Fruit fly (Drosophila melanogaster) whole organism, embryonic: Measurements from ENCODE around the gene CG7879.
A peak's percentile ranks its signal among the peaks of the same experiment; 100 is the strongest.

ENCODE experiments used
- Asciz ChIP-seq: fragments of 200-800 bp; sonication (Bioruptor generic); optimal IDR thresholded peaks from 2 replicates; lab custom pipeline; 2017; ENCODE audit warnings: missing biosample characterization, mild to moderate bottlenecking, missing genetic modification characterization, missing genetic modification reagents
- CG10366 ChIP-seq: fragments of 200-800 bp; sonication (Bioruptor generic); IDR thresholded peaks from 2 replicates; pipeline ENCODE4 v1.3.6; 2022; ENCODE audit warnings: missing biosample characterization, missing genetic modification characterization
- CG11247 ChIP-seq: fragments of 200-800 bp; sonication (Bioruptor generic); IDR thresholded peaks from 2 replicates; pipeline ENCODE4 v1.3.6; 2022; ENCODE audit warnings: missing biosample characterization, missing genetic modification characterization
- CG11696 ChIP-seq: fragments of 200-800 bp; sonication (Bioruptor generic); IDR thresholded peaks from 2 replicates; pipeline ENCODE4 v1.3.6; 2022; ENCODE audit warnings: missing biosample characterization, missing genetic modification characterization
- CG12104 ChIP-seq: fragments of 200-800 bp; sonication (Bioruptor generic); optimal IDR thresholded peaks from 3 replicates; lab custom pipeline; 2016; ENCODE audit warnings: missing biosample characterization, missing genetic modification characterization
- CG12155 ChIP-seq: fragments of 200-800 bp; sonication (Bioruptor generic); optimal IDR thresholded peaks from 3 replicates; lab custom pipeline; 2016; ENCODE audit warnings: missing biosample characterization, missing genetic modification characterization
- CG12391 ChIP-seq: fragments of 200-800 bp; sonication (Bioruptor generic); optimal IDR thresholded peaks from 3 replicates; lab custom pipeline; 2018; ENCODE audit warnings: missing biosample characterization, mild to moderate bottlenecking, missing genetic modification characterization, moderate library complexity
- CG12659 ChIP-seq: fragments of 200-800 bp; sonication (Bioruptor generic); optimal IDR thresholded peaks from 3 replicates; lab custom pipeline; 2017; ENCODE audit warnings: mild to moderate bottlenecking, missing biosample characterization, missing genetic modification reagents, missing genetic modification characterization
- CG13123 ChIP-seq: fragments of 200-800 bp; sonication (Bioruptor generic); optimal IDR thresholded peaks from 2 replicates; lab custom pipeline; 2016; ENCODE audit warnings: missing biosample characterization, missing genetic modification characterization
- CG17361 ChIP-seq: fragments of 200-800 bp; sonication (Bioruptor generic); IDR thresholded peaks from 3 replicates; pipeline ENCODE4 v1.3.6; 2022; ENCODE audit warnings: missing biosample characterization, missing genetic modification characterization
- CG17385 ChIP-seq: fragments of 200-800 bp; sonication (Bioruptor generic); optimal IDR thresholded peaks from 3 replicates; lab custom pipeline; 2018; ENCODE audit warnings: missing biosample characterization, mild to moderate bottlenecking, missing genetic modification characterization
- CG17612 ChIP-seq: fragments of 200-800 bp; sonication (Bioruptor generic); IDR thresholded peaks from 2 replicates; pipeline ENCODE4 v1.3.6; 2022; ENCODE audit warnings: missing biosample characterization, missing genetic modification characterization
- CG2199 ChIP-seq: fragments of 200-800 bp; sonication (Bioruptor generic); IDR thresholded peaks from 3 replicates; pipeline ENCODE4 v1.3.6; 2022; ENCODE audit warnings: missing biosample characterization, missing genetic modification characterization
- CG2712 ChIP-seq: fragments of 200-800 bp; optimal IDR thresholded peaks from 3 replicates; lab custom pipeline; 2019; ENCODE audit warnings: missing biosample characterization, mild to moderate bottlenecking, missing genetic modification characterization, moderate library complexity
- CG3407 ChIP-seq: fragments of 200-800 bp; sonication (Bioruptor generic); optimal IDR thresholded peaks from 2 replicates; lab custom pipeline; 2018; ENCODE audit warnings: missing biosample characterization, mild to moderate bottlenecking, missing genetic modification characterization
- CG4282 ChIP-seq: fragments of 200-800 bp; sonication (Bioruptor generic); optimal IDR thresholded peaks from 2 replicates; lab custom pipeline; 2016; ENCODE audit warnings: missing biosample characterization, missing genetic modification characterization
- CG4424 ChIP-seq: fragments of 200-800 bp; sonication (Bioruptor generic); optimal IDR thresholded peaks from 3 replicates; lab custom pipeline; 2016; ENCODE audit warnings: missing biosample characterization, missing genetic modification characterization
- CG7839 ChIP-seq: fragments of 200-800 bp; sonication (Bioruptor generic); optimal IDR thresholded peaks from 3 replicates; lab custom pipeline; 2018; ENCODE audit warnings: missing biosample characterization, mild to moderate bottlenecking, missing genetic modification characterization, moderate library complexity
- CG9215 ChIP-seq: fragments of 200-800 bp; sonication (Bioruptor generic); IDR thresholded peaks from 2 replicates; pipeline ENCODE4 v1.3.6; 2022; ENCODE audit warnings: missing biosample characterization, missing genetic modification characterization
- Dbx ChIP-seq: fragments of 200-800 bp; sonication (Bioruptor generic); IDR thresholded peaks from 3 replicates; pipeline ENCODE4 v1.3.6; 2022; ENCODE audit warnings: missing biosample characterization, missing genetic modification characterization
- Dek ChIP-seq: fragments of 200-800 bp; sonication (Bioruptor generic); optimal IDR thresholded peaks from 3 replicates; lab custom pipeline; 2019; ENCODE audit warnings: missing biosample characterization, mild to moderate bottlenecking, missing genetic modification characterization, moderate library complexity
- HLH4C ChIP-seq: fragments of 200-800 bp; sonication (Bioruptor generic); IDR thresholded peaks from 3 replicates; pipeline ENCODE4 v1.3.6; 2022; ENCODE audit warnings: missing biosample characterization, missing genetic modification characterization; ENCODE audit not compliant: partially characterized antibody
- Hmx ChIP-seq: fragments of 200-800 bp; sonication (Bioruptor generic); optimal IDR thresholded peaks from 2 replicates; lab custom pipeline; 2016; ENCODE audit warnings: missing biosample characterization, missing genetic modification characterization
- Hr51 ChIP-seq, 2 experiments: fragments of 200-800 bp; sonication (Bioruptor generic); optimal IDR thresholded peaks; 2 replicates in 1 of 2; 3 replicates in 1 of 2; lab custom pipeline; 2016 to 2018; ENCODE audit warnings: missing biosample characterization in 2 of 2, missing genetic modification characterization in 2 of 2, mild to moderate bottlenecking in 1 of 2, moderate library complexity in 1 of 2
- Rfx ChIP-seq: fragments of 200-800 bp; sonication (Bioruptor generic); IDR thresholded peaks from 2 replicates; pipeline ENCODE4 v1.3.6; 2022; ENCODE audit warnings: missing biosample characterization, missing genetic modification characterization
- Rx ChIP-seq: fragments of 200-800 bp; sonication (Bioruptor generic); IDR thresholded peaks from 2 replicates; pipeline ENCODE4 v1.3.6; 2022; ENCODE audit warnings: missing biosample characterization, missing genetic modification characterization
- Stat92E ChIP-seq, 3 experiments: fragments of >200 bp in 2 of 3; fragments of 200-800 bp in 1 of 3; sonication (Bioruptor generic) in 1 of 3; optimal IDR thresholded peaks; 2 replicates each; lab custom pipeline; 2017 to 2019; ENCODE audit warnings: missing biosample characterization in 3 of 3, missing genetic modification characterization in 3 of 3, mild to moderate bottlenecking in 1 of 3, moderate library complexity in 1 of 3
- ab ChIP-seq: fragments of 200-800 bp; sonication (Bioruptor generic); optimal IDR thresholded peaks from 2 replicates; lab custom pipeline; 2016; ENCODE audit warnings: missing biosample characterization, missing genetic modification characterization
- bab2 ChIP-seq: fragments of 200-800 bp; sonication (Bioruptor generic); optimal IDR thresholded peaks from 2 replicates; lab custom pipeline; 2016; ENCODE audit warnings: missing biosample characterization, missing genetic modification characterization
- chinmo ChIP-seq: fragments of 200-800 bp; sonication (Bioruptor generic); IDR thresholded peaks from 4 replicates; pipeline ENCODE4 v1.3.6; 2022; ENCODE audit warnings: missing biosample characterization, missing genetic modification characterization; ENCODE audit not compliant: partially characterized antibody
- corto ChIP-seq: fragments of 200-800 bp; sonication (Bioruptor generic); optimal IDR thresholded peaks from 2 replicates; lab custom pipeline; 2016; ENCODE audit warnings: missing biosample characterization, mild to moderate bottlenecking, missing genetic modification characterization, moderate library complexity
- cwo ChIP-seq: fragments of 200-800 bp; sonication (Bioruptor generic); optimal IDR thresholded peaks from 3 replicates; lab custom pipeline; 2017; ENCODE audit warnings: missing biosample characterization, missing genetic modification characterization, mild to moderate bottlenecking, moderate library complexity, missing genetic modification reagents
- dmrt11E ChIP-seq: fragments of 200-800 bp; sonication (Bioruptor generic); optimal IDR thresholded peaks from 3 replicates; lab custom pipeline; 2018; ENCODE audit warnings: missing biosample characterization, mild to moderate bottlenecking, missing genetic modification characterization, moderate library complexity
- ems ChIP-seq: fragments of 200-800 bp; sonication (Bioruptor generic); optimal IDR thresholded peaks from 3 replicates; lab custom pipeline; 2016; ENCODE audit warnings: missing biosample characterization, missing genetic modification characterization
- fd102C ChIP-seq: fragments of 200-800 bp; sonication (Bioruptor generic); optimal IDR thresholded peaks from 2 replicates; lab custom pipeline; 2018; ENCODE audit warnings: missing biosample characterization, mild to moderate bottlenecking, missing genetic modification characterization, moderate library complexity
- fd3F ChIP-seq: fragments of 200-800 bp; sonication (Bioruptor generic); optimal IDR thresholded peaks from 2 replicates; lab custom pipeline; 2018; ENCODE audit warnings: missing biosample characterization, mild to moderate bottlenecking, missing genetic modification characterization, moderate library complexity
- ham ChIP-seq: fragments of 200-800 bp; sonication (Bioruptor generic); IDR thresholded peaks from 2 replicates; pipeline ENCODE4 v1.3.6; 2022; ENCODE audit warnings: missing biosample characterization, missing genetic modification characterization
- lab ChIP-seq: fragments of 200-800 bp; sonication (Bioruptor generic); optimal IDR thresholded peaks from 3 replicates; lab custom pipeline; 2017; ENCODE audit warnings: missing biosample characterization, missing genetic modification characterization, mild to moderate bottlenecking, moderate library complexity, missing genetic modification reagents
- mirr ChIP-seq: fragments of 200-800 bp; sonication (Bioruptor generic); optimal IDR thresholded peaks from 3 replicates; lab custom pipeline; 2018; ENCODE audit warnings: missing biosample characterization, mild to moderate bottlenecking, missing genetic modification characterization
- nerfin-2 ChIP-seq: fragments of 200-800 bp; sonication (Bioruptor generic); IDR thresholded peaks from 2 replicates; pipeline ENCODE4 v1.3.6; 2022; ENCODE audit warnings: missing biosample characterization, missing genetic modification characterization; ENCODE audit not compliant: partially characterized antibody
- otp ChIP-seq: fragments of 200-800 bp; sonication (Bioruptor generic); IDR thresholded peaks from 3 replicates; pipeline ENCODE4, ENCODE4 v1.3.6; 2022; ENCODE audit warnings: missing biosample characterization, missing genetic modification characterization
- prd ChIP-seq, 3 experiments: fragments of >200 bp in 2 of 3; fragments of 200-800 bp in 1 of 3; sonication (Bioruptor generic) in 1 of 3; optimal IDR thresholded peaks in 2 of 3; IDR thresholded peaks in 1 of 3; 2 replicates in 2 of 3; 3 replicates in 1 of 3; pipeline versions ENCODE4 v1.3.6 to Lab custom; 2017 to 2022; ENCODE audit warnings: missing biosample characterization in 1 of 3, missing genetic modification characterization in 1 of 3
- salm ChIP-seq: fragments of 200-800 bp; sonication (Bioruptor generic); optimal IDR thresholded peaks from 2 replicates; lab custom pipeline; 2018; ENCODE audit warnings: missing biosample characterization, mild to moderate bottlenecking, missing genetic modification characterization
- sens ChIP-seq: fragments of 200-800 bp; sonication (Bioruptor generic); peaks from one replicate; lab custom pipeline; 2016; ENCODE audit warnings: missing biosample characterization, missing genetic modification characterization
- slbo ChIP-seq: fragments of 200-800 bp; sonication (Bioruptor generic); IDR thresholded peaks from 2 replicates; pipeline ENCODE4 v1.3.6; 2022; ENCODE audit warnings: missing biosample characterization, missing genetic modification characterization
- so ChIP-seq: fragments of 200-800 bp; sonication (Bioruptor generic); IDR thresholded peaks from 3 replicates; pipeline ENCODE4 v1.3.6; 2022; ENCODE audit warnings: missing biosample characterization, missing genetic modification characterization
- tio ChIP-seq: fragments of 200-800 bp; sonication (Bioruptor generic); optimal IDR thresholded peaks from 2 replicates; lab custom pipeline; 2017; ENCODE audit warnings: missing biosample characterization, missing genetic modification characterization, inconsistent platforms
- zen2 ChIP-seq: fragments of 200-800 bp; sonication (Bioruptor generic); IDR thresholded peaks from 3 replicates; pipeline ENCODE4 v1.3.6; 2022; ENCODE audit warnings: missing biosample characterization, missing genetic modification characterization; ENCODE audit not compliant: partially characterized antibody

Gene CG7879

dm6 chr3L:1549148-1549547, 19.3 kb downstream of the CG7879 start (continued):
- TF ChIP-seq Rfx (peak; percentile 57; the same call in 1 of the 2 replicates), Asciz (GFP tag; lab: Kevin White, UChicago) (peak; percentile 9), CG2199 (GFP tag; lab: Robert Waterston, UW) (peak; percentile 78; the same call in 2 of the 3 replicates), Hr51 (GFP tag; optimal IDR thresholded peaks at IDR 0.05; lab: Kevin White, UChicago) (peak in 1 of 2 experiments; percentile 36), CG12659 (GFP tag; lab: Kevin White, UChicago) (peak; percentile 27), slbo (peak; percentile 42; the same call in 1 of the 2 replicates), tio (GFP tag; lab: Kevin White, UChicago) (peak; percentile 28), CG11247 (GFP tag; lab: Robert Waterston, UW) (no peak), corto (GFP tag; lab: Kevin White, UChicago) (no peak), fd102C (GFP tag; lab: Kevin White, UChicago) (peak; percentile 72), CG10366 (peak; percentile 25), mirr (GFP tag; lab: Kevin White, UChicago) (peak; percentile 46), zen2 (GFP tag; lab: Robert Waterston, UW) (no peak), Rx (no peak), prd (optimal IDR thresholded peaks at IDR 0.05; lab: Kevin White, UChicago) (no peak), prd (GFP tag; IDR thresholded peaks at IDR 0.05; lab: Robert Waterston, UW) (peak; percentile 60), salm (tag; lab: Kevin White, UChicago) (no peak), ems (GFP tag; lab: Kevin White, UChicago) (no peak), Dbx (GFP tag; lab: Robert Waterston, UW) (0 out of 3 replicates have a peak, but pooled peaks have one; percentile 24), CG9215 (peak; percentile 30; the same call in 1 of the 2 replicates), CG17612 (GFP tag; lab: Robert Waterston, UW) (peak; percentile 22; the same call in 1 of the 2 replicates), CG4424 (GFP tag; lab: Kevin White, UChicago) (no peak), CG2712 (tag; lab: Kevin White, UChicago) (peak; percentile 32), Stat92E (GFP tag; optimal IDR thresholded peaks at IDR 0.05; lab: Kevin White, UChicago) (no peak), CG12391 (peak; percentile 1), sens (GFP tag; lab: Kevin White, UChicago) (peak; percentile 82), chinmo (GFP tag; lab: Robert Waterston, UW) (no peak), CG13123 (GFP tag; lab: Kevin White, UChicago) (no peak), CG11696 (GFP tag; lab: Robert Waterston, UW) (peak; percentile 22; the same call in 1 of the 2 replicates), CG12104 (GFP tag; lab: Kevin White, UChicago) (no peak), ham (GFP tag; lab: Robert Waterston, UW) (no peak), CG3407 (GFP tag; lab: Kevin White, UChicago) (no peak), ab (GFP tag; lab: Kevin White, UChicago) (no peak), dmrt11E (no peak), cwo (GFP tag; lab: Kevin White, UChicago) (peak; percentile 84), CG4282 (GFP tag; lab: Kevin White, UChicago) (peak; percentile 22), fd3F (GFP tag; lab: Kevin White, UChicago) (peak; percentile 10), CG17385 (GFP tag; lab: Kevin White, UChicago) (peak; percentile 8)
- TF ChIP-seq, all 482 proteins: peak for 113

dm6 chr3L:1548345-1548970, 19.9 kb downstream of the CG7879 start:
- no peak; the same call in 1 of the 2 replicates for TF ChIP-seq CG17612 (GFP tag; lab: Robert Waterston, UW)
- peak; percentile 55 for TF ChIP-seq CG2712 (tag; lab: Kevin White, UChicago)
- peak; percentile 45 for TF ChIP-seq CG10366
- peak; percentile 14 for TF ChIP-seq bab2
- peak; percentile 65 for TF ChIP-seq CG12155 (GFP tag; lab: Kevin White, UChicago)
- no peak for TF ChIP-seq otp
- no peak for TF ChIP-seq nerfin-2 (GFP tag; lab: Robert Waterston, UW)
- peak; percentile 54 for TF ChIP-seq Hmx (GFP tag; lab: Kevin White, UChicago)
- TF ChIP-seq CG7839: peak; percentile 79
- peak; percentile 81 for TF ChIP-seq lab (GFP tag; lab: Kevin White, UChicago)
- peak; percentile 68 for TF ChIP-seq CG17361 (GFP tag; lab: Robert Waterston, UW)
- TF ChIP-seq CG11247 (GFP tag; lab: Robert Waterston, UW): peak; percentile 11; the same call in 1 of the 2 replicates
- peak; percentile 59; the same call in 1 of the 3 replicates for TF ChIP-seq so
- TF ChIP-seq Dek (tag; lab: Kevin White, UChicago): peak; percentile 70
- TF ChIP-seq HLH4C (GFP tag; lab: Robert Waterston, UW): no peak
